Fruit fly (Drosophila melanogaster) whole organism, embryonic: ENCODE measurements around the gene Pde11.
A peak's percentile ranks its signal among the peaks of the same experiment; 100 is the strongest.

Experiments used
- Awh ChIP-seq: fragments of 200-800 bp; sonication (Bioruptor generic); IDR thresholded peaks from 2 replicates; pipeline ENCODE4, ENCODE4 v1.3.6; 2022; ENCODE audit warnings: missing biosample characterization, missing genetic modification characterization
- Bdp1 ChIP-seq: fragments of 200-800 bp; sonication (Bioruptor generic); optimal IDR thresholded peaks from 3 replicates; lab custom pipeline; 2016; ENCODE audit warnings: missing biosample characterization, missing genetic modification characterization
- CG10147 ChIP-seq: fragments of 200-800 bp; sonication (Bioruptor generic); optimal IDR thresholded peaks from 2 replicates; lab custom pipeline; 2019; ENCODE audit warnings: missing biosample characterization, mild to moderate bottlenecking, missing genetic modification characterization, moderate library complexity
- CG1024 ChIP-seq: fragments of 200-800 bp; sonication (Bioruptor generic); IDR thresholded peaks from 2 replicates; pipeline ENCODE4 v1.3.6; 2022; ENCODE audit warnings: missing biosample characterization, missing genetic modification characterization
- CG10565 ChIP-seq: fragments of 200-800 bp; sonication (Bioruptor generic); optimal IDR thresholded peaks from 3 replicates; lab custom pipeline; 2016; ENCODE audit warnings: missing biosample characterization, mild to moderate bottlenecking, missing genetic modification characterization
- CG12744 ChIP-seq: fragments of 200-800 bp; sonication (Bioruptor generic); optimal IDR thresholded peaks from 2 replicates; lab custom pipeline; 2016; ENCODE audit warnings: missing biosample characterization, missing genetic modification characterization
- CG15011 ChIP-seq: fragments of 200-800 bp; sonication (Bioruptor generic); optimal IDR thresholded peaks from 3 replicates; lab custom pipeline; 2018; ENCODE audit warnings: missing biosample characterization, mild to moderate bottlenecking, missing genetic modification characterization
- CG15269 ChIP-seq: fragments of 200-800 bp; sonication (Bioruptor generic); optimal IDR thresholded peaks from 2 replicates; lab custom pipeline; 2018; ENCODE audit warnings: missing biosample characterization, mild to moderate bottlenecking, missing genetic modification characterization, moderate library complexity
- CG15601 ChIP-seq: fragments of 200-800 bp; sonication (Bioruptor generic); optimal IDR thresholded peaks from 3 replicates; lab custom pipeline; 2019; ENCODE audit warnings: missing biosample characterization, mild to moderate bottlenecking, missing genetic modification characterization, moderate library complexity
- CG16779 ChIP-seq: fragments of 200-800 bp; sonication (Bioruptor generic); IDR thresholded peaks from 2 replicates; pipeline ENCODE4 v1.3.6; 2022; ENCODE audit warnings: missing biosample characterization, missing genetic modification characterization
- CG17912 ChIP-seq: fragments of 200-800 bp; sonication (Bioruptor generic); optimal IDR thresholded peaks from 2 replicates; lab custom pipeline; 2018; ENCODE audit warnings: missing biosample characterization, mild to moderate bottlenecking, missing genetic modification characterization
- CG3065 ChIP-seq: fragments of 200-800 bp; sonication (Bioruptor generic); optimal IDR thresholded peaks from 2 replicates; lab custom pipeline; 2016; ENCODE audit warnings: missing biosample characterization, missing genetic modification characterization
- CG33213 ChIP-seq: fragments of 200-800 bp; sonication (Bioruptor generic); optimal IDR thresholded peaks from 3 replicates; lab custom pipeline; 2016; ENCODE audit warnings: missing biosample characterization, missing genetic modification characterization
- CG34224 ChIP-seq: fragments of 200-800 bp; sonication (Bioruptor generic); IDR thresholded peaks from 3 replicates; pipeline ENCODE4 v1.3.6; 2022; ENCODE audit warnings: missing biosample characterization, missing genetic modification characterization; ENCODE audit not compliant: partially characterized antibody
- CG4707 ChIP-seq: fragments of 200-800 bp; sonication (Bioruptor generic); optimal IDR thresholded peaks from 2 replicates; lab custom pipeline; 2018; ENCODE audit warnings: missing biosample characterization, mild to moderate bottlenecking, missing genetic modification characterization, moderate library complexity
- CG6854 ChIP-seq: fragments of 200-800 bp; sonication (Bioruptor generic); optimal IDR thresholded peaks from 3 replicates; lab custom pipeline; 2017; ENCODE audit warnings: missing biosample characterization, mild to moderate bottlenecking, missing genetic modification characterization
- CG7786 ChIP-seq: fragments of 200-800 bp; sonication (Bioruptor generic); optimal IDR thresholded peaks from 2 replicates; lab custom pipeline; 2016; ENCODE audit warnings: missing biosample characterization, missing genetic modification characterization
- CG8944 ChIP-seq: fragments of 200-800 bp; sonication (Bioruptor generic); optimal IDR thresholded peaks from 3 replicates; lab custom pipeline; 2016; ENCODE audit warnings: missing biosample characterization, missing genetic modification characterization
- CG9932 ChIP-seq: fragments of 200-800 bp; sonication (Bioruptor generic); IDR thresholded peaks from 2 replicates; pipeline ENCODE4 v1.3.6; 2022; ENCODE audit warnings: missing biosample characterization, missing genetic modification characterization
- Dbx ChIP-seq: fragments of 200-800 bp; sonication (Bioruptor generic); IDR thresholded peaks from 3 replicates; pipeline ENCODE4 v1.3.6; 2022; ENCODE audit warnings: missing biosample characterization, missing genetic modification characterization
- Eip74EF ChIP-seq, 2 experiments: fragments of 200-800 bp in 1 of 2; fragments of >200 bp in 1 of 2; sonication (Bioruptor generic) in 1 of 2; optimal IDR thresholded peaks; 2 replicates each; lab custom pipeline; 2017 to 2019; ENCODE audit warnings: missing biosample characterization in 2 of 2, missing genetic modification characterization in 2 of 2, mild to moderate bottlenecking in 1 of 2, moderate library complexity in 1 of 2
- HLH54F ChIP-seq: fragments of 200-800 bp; sonication (Bioruptor generic); optimal IDR thresholded peaks from 3 replicates; lab custom pipeline; 2016; ENCODE audit warnings: missing biosample characterization, missing genetic modification characterization
- Meics ChIP-seq: fragments of 200-800 bp; sonication (Bioruptor generic); optimal IDR thresholded peaks from 2 replicates; lab custom pipeline; 2017; ENCODE audit warnings: missing biosample characterization, mild to moderate bottlenecking, missing genetic modification characterization
- Mes4 ChIP-seq: fragments of 200-800 bp; sonication (Bioruptor generic); optimal IDR thresholded peaks from 2 replicates; lab custom pipeline; 2016; ENCODE audit warnings: missing biosample characterization, missing genetic modification characterization
- Myb ChIP-seq: fragments of 200-800 bp; sonication (Bioruptor generic); optimal IDR thresholded peaks from 2 replicates; lab custom pipeline; 2016; ENCODE audit warnings: missing biosample characterization, missing genetic modification characterization
- Nf-YB ChIP-seq: fragments of 200-800 bp; sonication (Bioruptor generic); optimal IDR thresholded peaks from 3 replicates; lab custom pipeline; 2019; ENCODE audit warnings: missing biosample characterization, mild to moderate bottlenecking, missing genetic modification characterization, moderate library complexity
- Ptx1 ChIP-seq: fragments of 200-800 bp; sonication (Bioruptor generic); IDR thresholded peaks from 2 replicates; pipeline ENCODE4 v1.3.6; 2022; ENCODE audit warnings: missing biosample characterization, missing genetic modification characterization
- Sox102F ChIP-seq: fragments of 200-800 bp; sonication (Bioruptor generic); optimal IDR thresholded peaks from 2 replicates; lab custom pipeline; 2018; ENCODE audit warnings: missing biosample characterization, mild to moderate bottlenecking, missing genetic modification characterization, moderate library complexity
- Xbp1 ChIP-seq: fragments of 200-800 bp; sonication (Bioruptor generic); optimal IDR thresholded peaks from 3 replicates; lab custom pipeline; 2016; ENCODE audit warnings: missing biosample characterization, mild to moderate bottlenecking, missing genetic modification characterization
- ac ChIP-seq: fragments of 200-800 bp; sonication (Bioruptor generic); optimal IDR thresholded peaks from 3 replicates; lab custom pipeline; 2017; ENCODE audit warnings: missing biosample characterization, mild to moderate bottlenecking, missing genetic modification characterization
- bab2 ChIP-seq: fragments of 200-800 bp; sonication (Bioruptor generic); optimal IDR thresholded peaks from 2 replicates; lab custom pipeline; 2016; ENCODE audit warnings: missing biosample characterization, missing genetic modification characterization
- bcd ChIP-seq: fragments of 200-800 bp; sonication (Bioruptor generic); optimal IDR thresholded peaks from 2 replicates; lab custom pipeline; 2017; ENCODE audit warnings: missing biosample characterization, mild to moderate bottlenecking, missing genetic modification characterization
- dmrt99B ChIP-seq: fragments of 200-800 bp; sonication (Bioruptor generic); optimal IDR thresholded peaks from 2 replicates; lab custom pipeline; 2018; ENCODE audit warnings: missing biosample characterization, mild to moderate bottlenecking, missing genetic modification characterization, moderate library complexity
- ems ChIP-seq: fragments of 200-800 bp; sonication (Bioruptor generic); optimal IDR thresholded peaks from 3 replicates; lab custom pipeline; 2016; ENCODE audit warnings: missing biosample characterization, missing genetic modification characterization
- esg ChIP-seq: fragments of 200-800 bp; sonication (Bioruptor generic); conservative IDR thresholded peaks from 2 replicates; pipeline ENCODE4 v1.3.6; 2022; ENCODE audit warnings: missing biosample characterization, missing genetic modification characterization
- hbn ChIP-seq: fragments of 200-800 bp; sonication (Bioruptor generic); IDR thresholded peaks from 2 replicates; pipeline ENCODE4 v1.3.6; 2022; ENCODE audit warnings: missing biosample characterization, missing genetic modification characterization; ENCODE audit not compliant: partially characterized antibody
- hkb ChIP-seq, 2 experiments: fragments of 200-800 bp in 1 of 2; fragments of >200 bp in 1 of 2; sonication (Bioruptor generic) in 1 of 2; IDR thresholded peaks in 1 of 2; optimal IDR thresholded peaks in 1 of 2; 2 replicates each; pipeline versions ENCODE4 v1.3.6 to Lab custom; 2017 to 2022; ENCODE audit warnings: missing biosample characterization in 1 of 2, missing genetic modification characterization in 1 of 2
- kni ChIP-seq: fragments of 200-800 bp; sonication (Bioruptor generic); optimal IDR thresholded peaks from 3 replicates; lab custom pipeline; 2017; ENCODE audit warnings: mild to moderate bottlenecking, missing biosample characterization, missing genetic modification reagents, missing genetic modification characterization
- lab ChIP-seq: fragments of 200-800 bp; sonication (Bioruptor generic); optimal IDR thresholded peaks from 3 replicates; lab custom pipeline; 2017; ENCODE audit warnings: missing biosample characterization, missing genetic modification characterization, mild to moderate bottlenecking, moderate library complexity, missing genetic modification reagents
- lov ChIP-seq, 2 experiments: fragments of 200-800 bp in 1 of 2; fragments of >200 bp in 1 of 2; sonication (Bioruptor generic) in 1 of 2; IDR thresholded peaks in 1 of 2; optimal IDR thresholded peaks in 1 of 2; 2 replicates in 1 of 2; 3 replicates in 1 of 2; pipeline versions ENCODE4 v1.3.6 to Lab custom; 2017 to 2022; ENCODE audit warnings: missing biosample characterization in 1 of 2, missing genetic modification characterization in 1 of 2
- mam ChIP-seq: fragments of 200-800 bp; sonication (Bioruptor generic); optimal IDR thresholded peaks from 3 replicates; lab custom pipeline; 2016; ENCODE audit warnings: missing biosample characterization, missing genetic modification characterization
- nau ChIP-seq: fragments of 200-800 bp; sonication (Bioruptor generic); optimal IDR thresholded peaks from 3 replicates; lab custom pipeline; 2017; ENCODE audit warnings: missing biosample characterization, mild to moderate bottlenecking, missing genetic modification characterization, missing genetic modification reagents
- nmo ChIP-seq: fragments of 200-800 bp; sonication (Bioruptor generic); optimal IDR thresholded peaks from 2 replicates; lab custom pipeline; 2018; ENCODE audit warnings: missing biosample characterization, mild to moderate bottlenecking, missing genetic modification characterization, moderate library complexity
- odd ChIP-seq: fragments of 200-800 bp; sonication (Bioruptor generic); optimal IDR thresholded peaks from 2 replicates; lab custom pipeline; 2017; ENCODE audit warnings: missing biosample characterization, mild to moderate bottlenecking, missing genetic modification characterization
- pb ChIP-seq: fragments of 200-800 bp; sonication (Bioruptor generic); optimal IDR thresholded peaks from 3 replicates; lab custom pipeline; 2016; ENCODE audit warnings: missing biosample characterization, missing genetic modification characterization
- sens ChIP-seq: fragments of 200-800 bp; sonication (Bioruptor generic); peaks from one replicate; lab custom pipeline; 2016; ENCODE audit warnings: missing biosample characterization, missing genetic modification characterization
- shn ChIP-seq: fragments of 200-800 bp; sonication (Bioruptor generic); optimal IDR thresholded peaks from 3 replicates; lab custom pipeline; 2016; ENCODE audit warnings: missing biosample characterization, missing genetic modification characterization
- slbo ChIP-seq: fragments of 200-800 bp; sonication (Bioruptor generic); IDR thresholded peaks from 2 replicates; pipeline ENCODE4 v1.3.6; 2022; ENCODE audit warnings: missing biosample characterization, missing genetic modification characterization
- tin ChIP-seq: fragments of 200-800 bp; sonication (Bioruptor generic); optimal IDR thresholded peaks from 3 replicates; lab custom pipeline; 2016; ENCODE audit warnings: missing biosample characterization, missing genetic modification characterization

Pde11 gene

DNA sequence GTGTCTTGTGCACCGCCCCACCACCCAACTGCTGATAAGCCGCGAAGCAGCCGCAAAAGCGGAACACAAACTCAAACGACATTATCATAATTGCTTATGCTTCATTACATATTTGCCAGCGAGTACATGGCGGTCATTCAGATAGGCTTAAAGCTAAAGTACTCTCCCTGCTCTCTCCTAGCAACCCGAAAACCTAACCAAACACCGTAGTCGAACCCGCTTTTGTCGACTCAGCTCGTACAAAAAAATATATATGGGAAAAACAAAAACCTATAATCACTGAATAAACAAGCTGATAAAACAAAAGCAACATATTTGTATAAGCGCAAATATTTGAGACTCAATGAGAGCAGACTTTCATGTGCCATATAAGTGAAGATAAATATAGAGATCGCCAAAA is 36.8 kb upstream of the Pde11 start (continued):
- TF ChIP-seq CG12744 (peak; percentile 84), ems (GFP tag; lab: Kevin White, UChicago) (peak; percentile 50), HLH54F (GFP tag; lab: Kevin White, UChicago) (peak; percentile 24), CG9932 (GFP tag; lab: Robert Waterston, UW) (peak; percentile 18), CG33213 (peak; percentile 90), slbo (GFP tag; lab: Robert Waterston, UW) (peak; percentile 48), CG6854 (peak; percentile 74), Awh (GFP tag; lab: Robert Waterston, UW) (peak; percentile 87), odd (GFP tag; lab: Kevin White, UChicago) (peak; percentile 93), CG8944 (peak; percentile 84), CG17912 (peak; percentile 40), Ptx1 (GFP tag; lab: Robert Waterston, UW) (0 out of 2 replicates have a peak, but pooled peaks have one; percentile 11), sens (GFP tag; lab: Kevin White, UChicago) (peak; percentile 99), CG1024 (GFP tag; lab: Robert Waterston, UW) (peak; percentile 40; the same call in 1 of the 2 replicates), hbn (GFP tag; lab: Robert Waterston, UW) (no peak), CG15269 (tag; lab: Kevin White, UChicago) (peak; percentile 76), Myb (GFP tag; lab: Kevin White, UChicago) (peak; percentile 70), ac (peak; percentile 69), esg (GFP tag; lab: Robert Waterston, UW) (no peak), nmo (GFP tag; lab: Kevin White, UChicago) (peak; percentile 21), Eip74EF (GFP tag; optimal IDR thresholded peaks at IDR 0.05; lab: Kevin White, UChicago) (peak in 1 of 2 experiments; percentile 92), CG34224 (no peak), shn (GFP tag; lab: Kevin White, UChicago) (peak; percentile 68), CG7786 (GFP tag; lab: Kevin White, UChicago) (peak; percentile 72), CG4707 (GFP tag; lab: Kevin White, UChicago) (peak; percentile 84), CG10147 (GFP tag; lab: Kevin White, UChicago) (peak; percentile 71), hkb (optimal IDR thresholded peaks at IDR 0.05; lab: Kevin White, UChicago) (no peak), hkb (GFP tag; IDR thresholded peaks at IDR 0.05; lab: Robert Waterston, UW) (peak; percentile 79), Bdp1 (GFP tag; lab: Kevin White, UChicago) (peak; percentile 82), CG10565 (no peak), bab2 (GFP tag; lab: Kevin White, UChicago) (peak; percentile 91), Sox102F (GFP tag; lab: Kevin White, UChicago) (peak; percentile 80), CG15601 (peak; percentile 90), mam (GFP tag; lab: Kevin White, UChicago) (peak; percentile 64), lab (GFP tag; lab: Kevin White, UChicago) (peak; percentile 96), CG3065 (GFP tag; lab: Kevin White, UChicago) (peak; percentile 72), nau (GFP tag; lab: Kevin White, UChicago) (peak; percentile 94), Dbx (GFP tag; lab: Robert Waterston, UW) (peak; percentile 81; the same call in 2 of the 3 replicates), Xbp1 (GFP tag; lab: Kevin White, UChicago) (no peak), CG15011 (GFP tag; lab: Kevin White, UChicago) (peak; percentile 81), pb (peak; percentile 57), tin (GFP tag; lab: Kevin White, UChicago) (peak; percentile 13), Meics (peak; percentile 85), Mes4 (GFP tag; lab: Kevin White, UChicago) (peak; percentile 91), lov (optimal IDR thresholded peaks at IDR 0.05; lab: Kevin White, UChicago) (no peak), lov (GFP tag; IDR thresholded peaks at IDR 0.05; lab: Robert Waterston, UW) (0 out of 3 replicates have a peak, but pooled peaks have one; percentile 59), kni (peak; percentile 38), Nf-YB (peak; percentile 74), dmrt99B (tag; lab: Kevin White, UChicago) (peak; percentile 69), CG16779 (GFP tag; lab: Robert Waterston, UW) (peak; percentile 37; the same call in 1 of the 2 replicates), bcd (GFP tag; lab: Kevin White, UChicago) (peak; percentile 81)
